Worm (Caenorhabditis elegans): ENCODE data around the gene C36A4.11.
A peak's percentile ranks its signal among the peaks of the same experiment; 100 is the strongest.

C36A4.11 gene

DNA sequence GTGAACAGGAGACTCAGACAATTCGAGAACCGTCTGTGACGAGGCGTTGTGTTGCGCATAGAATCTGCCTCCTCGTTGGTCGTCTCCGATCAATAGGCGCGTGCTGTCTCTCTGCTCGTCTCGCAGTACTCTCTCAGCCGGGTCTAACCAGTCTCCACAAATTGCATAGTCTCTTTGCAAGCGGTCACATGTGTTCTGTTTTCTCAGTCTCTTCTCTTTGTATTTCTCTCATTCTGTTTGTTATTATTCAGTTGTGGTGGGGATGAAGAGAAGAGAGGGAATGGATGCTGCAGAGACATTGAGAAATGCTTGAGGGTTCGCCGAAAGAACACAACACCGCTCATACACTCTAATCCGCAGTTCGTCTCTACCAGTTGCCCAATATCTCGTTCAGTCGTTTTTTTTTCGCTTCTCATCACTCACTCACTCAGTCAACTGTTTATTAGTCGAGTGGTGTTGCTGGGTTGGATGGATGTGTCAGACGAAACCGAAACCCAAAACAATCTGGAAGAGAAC lies 38.9 kb upstream of the C36A4.11 start (continued):
- TF ChIP-seq ceh-6 (GFP tag; optimal IDR thresholded peaks at IDR 0.05): no peak
- TF ChIP-seq odd-2 (tag; optimal IDR thresholded peaks at IDR 0.05): no peak
- TF ChIP-seq pha-4 (tag; optimal IDR thresholded peaks at IDR 0.05): no peak
- peak; percentile 94 for TF ChIP-seq ceh-30 (tag; optimal IDR thresholded peaks at IDR 0.05)
- TF ChIP-seq ceh-19 (GFP tag; optimal IDR thresholded peaks at IDR 0.05): no peak
- peak; percentile 99 for TF ChIP-seq unc-55 (GFP tag; optimal IDR thresholded peaks at IDR 0.05)
- TF ChIP-seq tbx-7 (tag; optimal IDR thresholded peaks at IDR 0.05): peak; percentile 20
- peak; percentile 100 for TF ChIP-seq hlh-30 (tag; optimal IDR thresholded peaks at IDR 0.05; ENCODE audit: insufficient read depth)
- TF ChIP-seq ztf-16 (tag; optimal IDR thresholded peaks at IDR 0.05): no peak
- peak; percentile 92 for TF ChIP-seq ceh-31 (tag; optimal IDR thresholded peaks at IDR 0.05)
- TF ChIP-seq eyg-1 (tag; optimal IDR thresholded peaks at IDR 0.05): no peak
- TF ChIP-seq ceh-2 (tag; optimal IDR thresholded peaks at IDR 0.05): peak; percentile 79
- no peak for TF ChIP-seq unc-3 (GFP tag; conservative IDR thresholded peaks at IDR 0.05)
- no peak for TF ChIP-seq unc-3 (tag; optimal IDR thresholded peaks at IDR 0.05)
- TF ChIP-seq ref-2 (tag; optimal IDR thresholded peaks at IDR 0.05): peak; percentile 91
- TF ChIP-seq hlh-6 (tag; optimal IDR thresholded peaks at IDR 0.05): no peak
- TF ChIP-seq fkh-10 (GFP tag; optimal IDR thresholded peaks at IDR 0.05): no peak
- peak; percentile 31 for TF ChIP-seq ceh-14 (tag; optimal IDR thresholded peaks at IDR 0.05)
- no peak for TF ChIP-seq pag-3 (tag; optimal IDR thresholded peaks at IDR 0.05; ENCODE audit: borderline replicate concordance)
- TF ChIP-seq fax-1 (tag; optimal IDR thresholded peaks at IDR 0.05): peak; percentile 18
- peak; percentile 78 for TF ChIP-seq ets-4 (tag; optimal IDR thresholded peaks at IDR 0.05)
- peak; percentile 81 for TF ChIP-seq dmd-4 (tag; optimal IDR thresholded peaks at IDR 0.05; ENCODE audit: borderline replicate concordance)
- peak; percentile 98 for TF ChIP-seq nfya-1 (tag; optimal IDR thresholded peaks at IDR 0.05)

ce11 chrIII:3803113-3803512 lies 37.3 kb upstream of the C36A4.11 start:
- no peak for TF ChIP-seq dve-1 (tag; optimal IDR thresholded peaks at IDR 0.05)
- no peak for TF ChIP-seq dmd-4 (tag; optimal IDR thresholded peaks at IDR 0.05; ENCODE audit: borderline replicate concordance)
- no peak for TF ChIP-seq ceh-31 (tag; optimal IDR thresholded peaks at IDR 0.05)
- no peak for TF ChIP-seq unc-86 (tag; optimal IDR thresholded peaks at IDR 0.05)
- no peak for TF ChIP-seq elt-2 (tag; optimal IDR thresholded peaks at IDR 0.05)
- no peak for TF ChIP-seq hlh-6 (tag; optimal IDR thresholded peaks at IDR 0.05)
- TF ChIP-seq tbx-7 (tag; optimal IDR thresholded peaks at IDR 0.05): no peak
- TF ChIP-seq pax-1 (tag; optimal IDR thresholded peaks at IDR 0.05): no peak
- TF ChIP-seq npax-4 (tag; optimal IDR thresholded peaks at IDR 0.05): no peak
- no peak for TF ChIP-seq pha-2 (tag; optimal IDR thresholded peaks at IDR 0.05)
- TF ChIP-seq fax-1 (tag; optimal IDR thresholded peaks at IDR 0.05): no peak
- TF ChIP-seq ceh-14 (tag; optimal IDR thresholded peaks at IDR 0.05): no peak
- TF ChIP-seq ceh-19 (GFP tag; optimal IDR thresholded peaks at IDR 0.05): no peak
- TF ChIP-seq ama-1 (optimal IDR thresholded peaks at IDR 0.05): no peak
- no peak for TF ChIP-seq Y22D7AL.16 (tag; optimal IDR thresholded peaks at IDR 0.05)
- TF ChIP-seq F13H6.1 (tag; optimal IDR thresholded peaks at IDR 0.05): no peak
- TF ChIP-seq hlh-13 (GFP tag; optimal IDR thresholded peaks at IDR 0.05): no peak
- TF ChIP-seq ceh-22 (tag; optimal IDR thresholded peaks at IDR 0.05): no peak
- TF ChIP-seq tbx-2 (tag; optimal IDR thresholded peaks at IDR 0.05): no peak

- TF ChIP-seq C38D4.7 (GFP tag; optimal IDR thresholded peaks at IDR 0.05) (no peak), F13H6.1 (tag; optimal IDR thresholded peaks at IDR 0.05) (no peak), nhr-232 (tag; optimal IDR thresholded peaks at IDR 0.05) (no peak), ama-1 (optimal IDR thresholded peaks at IDR 0.05) (no peak), hlh-6 (tag; optimal IDR thresholded peaks at IDR 0.05) (no peak), pha-2 (tag; optimal IDR thresholded peaks at IDR 0.05) (no peak), syd-9 (tag; optimal IDR thresholded peaks at IDR 0.05) (no peak), K09A11.1 (tag; optimal IDR thresholded peaks at IDR 0.05; ENCODE audit: insufficient read depth) (no peak), ztf-16 (tag; optimal IDR thresholded peaks at IDR 0.05) (no peak), mec-3 (tag; optimal IDR thresholded peaks at IDR 0.05; ENCODE audit: borderline replicate concordance) (no peak), lim-6 (tag; optimal IDR thresholded peaks at IDR 0.05) (no peak), eyg-1 (tag; optimal IDR thresholded peaks at IDR 0.05) (no peak), ceh-45 (GFP tag; IDR thresholded peaks at IDR 0.05) (no peak), ceh-24 (tag; optimal IDR thresholded peaks at IDR 0.05) (no peak), madf-2 (tag; optimal IDR thresholded peaks at IDR 0.05) (no peak), K02D7.2 (tag; optimal IDR thresholded peaks at IDR 0.05) (no peak), tbx-7 (tag; optimal IDR thresholded peaks at IDR 0.05) (no peak), odd-2 (tag; optimal IDR thresholded peaks at IDR 0.05) (no peak), ceh-48 (tag; optimal IDR thresholded peaks at IDR 0.05) (no peak)
Measured at ce11 chrIII:3804422-3804821, 36.0 kb upstream of the C36A4.11 start, which contains the start of gene xbx-5. xbx-5 (minus strand) TSS chrIII:3804477.

Measured in whole organism, late embryonic.